Worm (Caenorhabditis elegans) whole organism, L1 larva: Measurements from ENCODE around the gene rha-1.

Source experiments
- C16A3.4 ChIP-seq: fragments of 150-350 bp; optimal IDR thresholded peaks from 2 replicates; lab custom pipeline; 2014; ENCODE audit warnings: missing biosample characterization, missing genetic modification characterization
- F16B12.6 ChIP-seq: fragments of 150-350 bp; optimal IDR thresholded peaks from 2 replicates; lab custom pipeline; 2014; ENCODE audit warnings: missing biosample characterization, missing genetic modification characterization
- aha-1 ChIP-seq: fragments of 150-350 bp; optimal IDR thresholded peaks from 2 replicates; lab custom pipeline; 2014; ENCODE audit warnings: missing biosample characterization, missing genetic modification characterization
- blmp-1 ChIP-seq: fragments of 150-350 bp; optimal IDR thresholded peaks from 2 replicates; lab custom pipeline; 2014; ENCODE audit warnings: missing biosample characterization, missing genetic modification characterization
- ceh-63 ChIP-seq: fragments of 200-800 bp; sonication (Bioruptor generic); optimal IDR thresholded peaks from 2 replicates; lab custom pipeline; 2018; ENCODE audit warnings: mild to moderate bottlenecking, missing genetic modification characterization, missing compliant biosample characterization
- ceh-82 ChIP-seq, 3 experiments: fragments of 150-350 bp in 1 of 3; sonication (generic microtip) in 2 of 3; optimal IDR thresholded peaks; 2 replicates each; lab custom pipeline; 2014 to 2017; ENCODE audit warnings: missing biosample characterization in 3 of 3, missing genetic modification characterization in 3 of 3
- ceh-90 ChIP-seq: sonication (generic microtip); optimal IDR thresholded peaks from 2 replicates; lab custom pipeline; 2016; ENCODE audit warnings: missing genetic modification characterization, missing compliant biosample characterization
- ces-1 ChIP-seq: fragments of 150-350 bp; optimal IDR thresholded peaks from 2 replicates; lab custom pipeline; 2014; ENCODE audit warnings: missing biosample characterization, missing genetic modification reagents, missing genetic modification characterization
- dpl-1 ChIP-seq, 3 experiments: fragments of 150-350 bp in 2 of 3; sonication (generic microtip) in 1 of 3; optimal IDR thresholded peaks; 2 replicates each; lab custom pipeline; 2014 to 2017; ENCODE audit warnings: missing biosample characterization in 3 of 3, missing genetic modification characterization in 3 of 3, missing genetic modification reagents in 3 of 3
- efl-3 ChIP-seq: fragments of 200-800 bp; sonication (Bioruptor generic); optimal IDR thresholded peaks from 2 replicates; lab custom pipeline; 2018; ENCODE audit warnings: mild to moderate bottlenecking, missing genetic modification characterization, missing compliant biosample characterization
- egl-27 ChIP-seq, 2 experiments: fragments of 150-350 bp in 1 of 2; sonication (generic microtip); optimal IDR thresholded peaks; 3 replicates each; lab custom pipeline; 2017 to 2018; ENCODE audit warnings: missing biosample characterization in 2 of 2, missing genetic modification characterization in 2 of 2, missing genetic modification reagents in 2 of 2
- elt-2 ChIP-seq: sonication (generic microtip); optimal IDR thresholded peaks from 2 replicates; lab custom pipeline; 2016; ENCODE audit warnings: missing genetic modification characterization, mild to moderate bottlenecking, inconsistent platforms, missing compliant biosample characterization, missing genetic modification reagents
- fkh-10 ChIP-seq: sonication (generic microtip); optimal IDR thresholded peaks from 2 replicates; lab custom pipeline; 2017; ENCODE audit warnings: missing biosample characterization, missing genetic modification reagents, missing genetic modification characterization
- grh-1 ChIP-seq: fragments of 200-800 bp; sonication (Bioruptor generic); IDR thresholded peaks from 2 replicates; pipeline ENCODE4 v1.3.6; 2022; ENCODE audit warnings: missing genetic modification reagents, missing genetic modification characterization, missing compliant biosample characterization
- hlh-4 ChIP-seq: sonication (generic microtip); optimal IDR thresholded peaks from 2 replicates; lab custom pipeline; 2016; ENCODE audit warnings: mild to moderate bottlenecking, missing genetic modification characterization, missing compliant biosample characterization
- lin-13 ChIP-seq: fragments of 150-350 bp; optimal IDR thresholded peaks from 2 replicates; lab custom pipeline; 2014; ENCODE audit warnings: missing biosample characterization, missing genetic modification reagents, missing genetic modification characterization
- lin-14 ChIP-seq: fragments of 200-800 bp; sonication (Bioruptor generic); optimal IDR thresholded peaks from 2 replicates; lab custom pipeline; 2018; ENCODE audit warnings: mild to moderate bottlenecking, missing genetic modification characterization, moderate library complexity, missing compliant biosample characterization
- lsy-2 ChIP-seq, 2 experiments: fragments of 150-350 bp; optimal IDR thresholded peaks; 2 replicates each; lab custom pipeline; 2014; ENCODE audit warnings: missing biosample characterization in 2 of 2, missing genetic modification characterization in 2 of 2
- mdl-1 ChIP-seq, 2 experiments: fragments of 150-350 bp; optimal IDR thresholded peaks; 2 replicates each; lab custom pipeline; 2014 to 2017; ENCODE audit warnings: missing biosample characterization in 2 of 2, missing genetic modification characterization in 2 of 2, inconsistent platforms in 1 of 2
- nhr-12 ChIP-seq: sonication (generic microtip); optimal IDR thresholded peaks from 2 replicates; lab custom pipeline; 2017; ENCODE audit warnings: missing biosample characterization, missing genetic modification characterization
- nhr-19 ChIP-seq: fragments of 200-800 bp; sonication (Bioruptor generic); conservative IDR thresholded peaks from 2 replicates; pipeline ENCODE4 v1.3.6; 2022; ENCODE audit warnings: missing genetic modification characterization, missing compliant biosample characterization
- nhr-47 ChIP-seq: sonication (generic microtip); optimal IDR thresholded peaks from 2 replicates; lab custom pipeline; 2016; ENCODE audit warnings: mild to moderate bottlenecking, missing genetic modification characterization, moderate library complexity, missing compliant biosample characterization
- nhr-77 ChIP-seq: fragments of 150-350 bp; optimal IDR thresholded peaks from 2 replicates; lab custom pipeline; 2014; ENCODE audit warnings: missing biosample characterization, missing genetic modification characterization
- pag-3 ChIP-seq: sonication (generic microtip); optimal IDR thresholded peaks from 2 replicates; lab custom pipeline; 2017; ENCODE audit warnings: missing genetic modification characterization, mild to moderate bottlenecking, missing compliant biosample characterization, antibody characterized with exemption, borderline replicate concordance; ENCODE audit not compliant: insufficient read depth
- skn-1 ChIP-seq: fragments of 150-350 bp; optimal IDR thresholded peaks from 2 replicates; lab custom pipeline; 2014; ENCODE audit warnings: missing biosample characterization, missing genetic modification characterization
- snpc-4 ChIP-seq: fragments of 150-350 bp; optimal IDR thresholded peaks from 2 replicates; lab custom pipeline; 2014; ENCODE audit warnings: missing biosample characterization, missing genetic modification characterization
- sptf-1 ChIP-seq: fragments of 150-350 bp; optimal IDR thresholded peaks from 2 replicates; lab custom pipeline; 2014; ENCODE audit warnings: missing biosample characterization, missing genetic modification characterization
- sup-37 ChIP-seq: fragments of 200-800 bp; sonication (Bioruptor generic); optimal IDR thresholded peaks from 2 replicates; lab custom pipeline; 2018; ENCODE audit warnings: mild to moderate bottlenecking, missing genetic modification characterization, missing compliant biosample characterization

rha-1 gene

ce11 chrII:8835857-8836256 is 47.6 kb downstream of the rha-1 start, which contains the start of gene F46C5.4:
Gene F46C5.4 (plus strand): TSS chrII:8836078.
- TF ChIP-seq lsy-2 (tag; optimal IDR thresholded peaks at IDR 0.05; lab: Kevin White, UChicago) (no peak), elt-2 (tag; lab: Kevin White, UChicago) (no peak), fkh-10 (GFP tag; lab: Kevin White, UChicago) (peak; percentile 85), lin-14 (GFP tag; lab: Kevin White, UChicago) (peak; percentile 66)

DNA sequence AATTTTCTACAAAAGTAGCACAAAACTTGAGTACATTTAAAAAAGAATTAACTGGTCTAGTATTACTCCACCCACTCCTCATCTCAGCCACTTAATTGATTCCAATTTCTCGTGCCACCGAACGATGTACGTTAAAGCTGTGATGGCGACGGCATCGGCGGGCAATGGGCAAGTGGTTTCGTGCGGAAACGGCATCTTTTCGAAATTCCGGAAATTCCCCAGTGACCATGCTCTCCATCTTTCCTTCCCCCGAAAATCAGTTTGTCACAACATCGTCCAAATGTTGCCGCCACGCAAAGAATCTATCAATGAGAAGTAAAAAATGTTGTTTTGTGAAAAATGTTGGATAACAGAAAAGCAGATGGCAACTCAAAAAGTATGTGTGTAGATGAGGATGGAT is 50.5 kb downstream of the rha-1 start:
- TF ChIP-seq aha-1 (tag; lab: Kevin White, UChicago) (no peak), lin-14 (GFP tag; lab: Kevin White, UChicago) (peak; percentile 36), hlh-4 (tag; lab: Kevin White, UChicago) (no peak), nhr-12 (tag; lab: Kevin White, UChicago) (no peak), ces-1 (GFP tag; lab: Kevin White, UChicago) (no peak), nhr-77 (tag; lab: Kevin White, UChicago) (no peak), ceh-82 (tag; optimal IDR thresholded peaks at IDR 0.05; lab: Kevin White, UChicago) (no peak), dpl-1 (GFP tag; optimal IDR thresholded peaks at IDR 0.05; lab: Kevin White, UChicago) (no peak), ceh-90 (tag; lab: Kevin White, UChicago) (no peak)
- TF ChIP-seq, all 84 proteins: peak for 1

- TF ChIP-seq blmp-1 (tag; lab: Kevin White, UChicago) (no peak), nhr-47 (tag; lab: Kevin White, UChicago) (no peak), lin-14 (GFP tag; lab: Kevin White, UChicago) (peak; percentile 42)
- TF ChIP-seq, all 84 proteins: peak for 1
Measured at ce11 chrII:8830917-8831316, 52.5 kb downstream of the rha-1 start.

- TF ChIP-seq skn-1 (no peak), C16A3.4 (no peak), hlh-4 (tag; lab: Kevin White, UChicago) (no peak), sup-37 (GFP tag; lab: Kevin White, UChicago) (no peak), ceh-63 (GFP tag; lab: Kevin White, UChicago) (no peak), grh-1 (GFP tag; lab: Robert Waterston, UW) (no peak), mdl-1 (tag; optimal IDR thresholded peaks at IDR 0.05; lab: Kevin White, UChicago) (no peak), sptf-1 (tag; lab: Kevin White, UChicago) (no peak), F16B12.6 (tag; lab: Kevin White, UChicago) (no peak), nhr-47 (tag; lab: Kevin White, UChicago) (no peak), efl-3 (GFP tag; lab: Kevin White, UChicago) (no peak), nhr-19 (no peak), lin-13 (GFP tag; lab: Kevin White, UChicago) (no peak), pag-3 (tag; lab: Kevin White, UChicago) (no peak), snpc-4 (no peak), egl-27 (tag; optimal IDR thresholded peaks at IDR 0.05; lab: Kevin White, UChicago) (no peak), ceh-90 (tag; lab: Kevin White, UChicago) (no peak), nhr-77 (tag; lab: Kevin White, UChicago) (no peak)
Measured at ce11 chrII:8829189-8829588, 54.3 kb downstream of the rha-1 start, which contains the start of gene F46C5.2. Gene F46C5.2 (minus strand): TSS chrII:8829289.
